Worm (Caenorhabditis elegans) whole organism, early embryonic: Measurements from ENCODE around the gene his-1.

Experiments
- B0310.2 ChIP-seq: sonication (generic microtip); optimal IDR thresholded peaks from 2 replicates; lab custom pipeline; 2016; ENCODE audit warnings: mild to moderate bottlenecking, missing genetic modification characterization, missing compliant biosample characterization
- F13C5.2 ChIP-seq: sonication (generic microtip); optimal IDR thresholded peaks from 2 replicates; lab custom pipeline; 2017; ENCODE audit warnings: mild to moderate bottlenecking, missing genetic modification characterization, inconsistent platforms, missing compliant biosample characterization
- aly-1 ChIP-seq: sonication (generic microtip); optimal IDR thresholded peaks from 2 replicates; lab custom pipeline; 2016; ENCODE audit warnings: missing genetic modification characterization, missing compliant biosample characterization
- ama-1 ChIP-seq: fragments of 150-350 bp; optimal IDR thresholded peaks from 2 replicates; lab custom pipeline; 2014
- ceh-13 ChIP-seq: fragments of 200-800 bp; sonication (Bioruptor generic); optimal IDR thresholded peaks from 2 replicates; lab custom pipeline; 2018; ENCODE audit warnings: mild to moderate bottlenecking, missing genetic modification characterization, missing compliant biosample characterization
- ceh-36 ChIP-seq: sonication (generic microtip); optimal IDR thresholded peaks from 2 replicates; lab custom pipeline; 2016; ENCODE audit warnings: missing genetic modification characterization, inconsistent platforms, missing compliant biosample characterization
- ets-7 ChIP-seq: sonication (generic microtip); optimal IDR thresholded peaks from 2 replicates; lab custom pipeline; 2016; ENCODE audit warnings: missing genotype, missing genetic modification characterization, missing compliant biosample characterization
- flt-1 ChIP-seq: fragments of 200-800 bp; sonication (Bioruptor generic); IDR thresholded peaks from 2 replicates; pipeline ENCODE4 v1.3.6; 2022; ENCODE audit warnings: missing genetic modification characterization, missing compliant biosample characterization
- hmbx-1 ChIP-seq: sonication (generic microtip); optimal IDR thresholded peaks from 2 replicates; lab custom pipeline; 2016; ENCODE audit warnings: mild to moderate bottlenecking, missing genetic modification characterization, missing compliant biosample characterization
- hmg-4 ChIP-seq: fragments of 200-800 bp; sonication (Bioruptor generic); optimal IDR thresholded peaks from 2 replicates; lab custom pipeline; 2018; ENCODE audit warnings: mild to moderate bottlenecking, missing genetic modification characterization, missing compliant biosample characterization
- hnd-1 ChIP-seq: sonication (generic microtip); optimal IDR thresholded peaks from 2 replicates; lab custom pipeline; 2016; ENCODE audit warnings: missing genetic modification characterization, missing compliant biosample characterization
- pes-1 ChIP-seq: fragments of 200-800 bp; sonication (Bioruptor generic); IDR thresholded peaks from 2 replicates; pipeline ENCODE4 v1.3.6; 2022; ENCODE audit warnings: missing genetic modification reagents, missing genetic modification characterization, missing compliant biosample characterization
- sea-1 ChIP-seq: fragments of 200-800 bp; sonication (Bioruptor generic); conservative IDR thresholded peaks from 2 replicates; pipeline ENCODE4 v1.3.6; 2022; ENCODE audit warnings: missing genetic modification characterization, missing compliant biosample characterization
- tbx-11 ChIP-seq: fragments of 200-800 bp; sonication (Bioruptor generic); IDR thresholded peaks from 2 replicates; pipeline ENCODE4 v1.3.6; 2022; ENCODE audit warnings: missing genetic modification characterization, missing compliant biosample characterization
- tbx-37 ChIP-seq: fragments of 200-800 bp; sonication (Bioruptor generic); conservative IDR thresholded peaks from 2 replicates; pipeline ENCODE4 v1.3.6; 2022; ENCODE audit warnings: missing genetic modification reagents, missing genetic modification characterization, missing compliant biosample characterization
- tra-4 ChIP-seq: sonication (generic microtip); optimal IDR thresholded peaks from 2 replicates; lab custom pipeline; 2017; ENCODE audit warnings: missing genetic modification characterization, missing compliant biosample characterization

The his-1 gene

DNA sequence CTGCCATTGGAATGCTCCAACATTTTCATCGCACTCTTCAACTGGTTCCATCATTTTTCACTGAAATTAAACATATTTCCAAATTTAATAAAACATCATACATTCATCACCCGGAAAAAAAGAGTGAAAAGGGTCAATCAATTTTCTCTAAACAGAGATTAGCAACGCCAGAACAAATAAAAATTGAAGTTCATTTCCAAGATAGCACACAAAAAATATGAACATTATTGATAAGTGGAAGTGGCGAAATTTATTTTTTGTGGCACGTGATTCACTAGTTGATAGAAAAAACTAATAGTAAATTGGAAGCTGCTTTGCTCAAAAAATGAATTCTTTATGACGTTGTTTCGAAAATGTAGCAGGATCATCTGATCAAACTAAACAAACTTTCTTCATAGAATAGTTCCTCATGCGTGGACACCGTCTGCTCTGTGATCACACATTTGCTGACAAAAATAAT lies 33.0 kb downstream of the his-1 start, which contains the start of the genes F14H3.12 and srj-29:
TSS of gene F14H3.12 (minus strand) at position 74 of the 460 bp plus-strand sequence.
TSS of gene srj-29 (plus strand) at position 410 of the 460 bp plus-strand sequence.
- TF ChIP-seq hnd-1 (no peak), hmg-4 (no peak), aly-1 (no peak), hmbx-1 (tag; lab: Kevin White, UChicago) (no peak), tbx-37 (GFP tag; lab: Robert Waterston, UW) (no peak), ceh-13 (no peak), F13C5.2 (tag; lab: Kevin White, UChicago) (no peak), flt-1 (GFP tag; lab: Robert Waterston, UW) (no peak), ama-1 (lab: Kevin White, UChicago) (no peak), ceh-36 (no peak), sea-1 (GFP tag; lab: Robert Waterston, UW) (no peak), tbx-11 (no peak), B0310.2 (tag; lab: Kevin White, UChicago) (no peak), tra-4 (tag; lab: Kevin White, UChicago) (no peak)

- no peak for TF ChIP-seq sea-1 (GFP tag; lab: Robert Waterston, UW)
- no peak for TF ChIP-seq tbx-37 (GFP tag; lab: Robert Waterston, UW)
- TF ChIP-seq pes-1 (GFP tag; lab: Robert Waterston, UW), result no peak
- TF ChIP-seq tra-4 (tag; lab: Kevin White, UChicago), result no peak
- no peak for TF ChIP-seq ceh-13
- TF ChIP-seq aly-1, result no peak
- TF ChIP-seq flt-1 (GFP tag; lab: Robert Waterston, UW), result no peak
- TF ChIP-seq hmbx-1 (tag; lab: Kevin White, UChicago), result no peak
- TF ChIP-seq hmg-4, result no peak
- no peak for TF ChIP-seq ets-7 (tag; lab: Kevin White, UChicago)
- TF ChIP-seq F13C5.2 (tag; lab: Kevin White, UChicago), result no peak
- TF ChIP-seq ceh-36, result no peak
These were observed 37.7 kb downstream of the his-1 start for ce11 chrV:16080039-16080438.

ce11 chrV:16080678-16081077 lies 38.4 kb downstream of the his-1 start:
- TF ChIP-seq aly-1 (no peak), hnd-1 (no peak)

- TF ChIP-seq B0310.2 (tag; lab: Kevin White, UChicago) (no peak), tbx-37 (GFP tag; lab: Robert Waterston, UW) (no peak), ama-1 (lab: Kevin White, UChicago) (no peak), tra-4 (tag; lab: Kevin White, UChicago) (no peak), pes-1 (GFP tag; lab: Robert Waterston, UW) (no peak), tbx-11 (no peak), sea-1 (GFP tag; lab: Robert Waterston, UW) (no peak), ets-7 (tag; lab: Kevin White, UChicago) (no peak)
These were observed 48.4 kb downstream of the his-1 start, which contains the start of gene F22B8.3 for ce11 chrV:16090685-16091084. Gene F22B8.3 (plus strand): TSS chrV:16090985.
